Worm (Caenorhabditis elegans) whole organism, L4 larva: ENCODE measurements around the gene C17G1.2.

Experiments
- F44E2.7 ChIP-seq: fragments of 200-800 bp; sonication (Bioruptor generic); IDR thresholded peaks from 2 replicates; pipeline ENCODE4 v2.1.2; 2022; ENCODE audit warnings: missing genetic modification characterization, missing compliant biosample characterization
- F49E8.2 ChIP-seq: sonication (generic microtip); optimal IDR thresholded peaks from 2 replicates; lab custom pipeline; 2016; ENCODE audit warnings: missing compliant biosample characterization, mild to moderate bottlenecking, missing genetic modification characterization, borderline replicate concordance
- T20F7.1 ChIP-seq: fragments of 200-800 bp; sonication (Bioruptor generic); optimal IDR thresholded peaks from 2 replicates; lab custom pipeline; 2018; ENCODE audit warnings: mild to moderate bottlenecking, missing genetic modification characterization, missing compliant biosample characterization
- Y48G9A.11 ChIP-seq: fragments of 200-800 bp; sonication (Bioruptor generic); IDR thresholded peaks from 2 replicates; pipeline ENCODE4 v1.3.6; 2022; ENCODE audit warnings: missing genetic modification reagents, missing genetic modification characterization, missing compliant biosample characterization
- ama-1 ChIP-seq: fragments of 150-350 bp; optimal IDR thresholded peaks from 2 replicates; lab custom pipeline; 2014; ENCODE audit warnings: inconsistent platforms, mixed read lengths
- ceh-20 ChIP-seq: fragments of 200-800 bp; sonication (Bioruptor generic); IDR thresholded peaks from 2 replicates; pipeline ENCODE4 v1.3.6; 2022; ENCODE audit warnings: missing genetic modification reagents, missing genetic modification characterization, missing compliant biosample characterization
- ces-1 ChIP-seq: fragments of 150-350 bp; sonication (generic microtip); optimal IDR thresholded peaks from 4 replicates; lab custom pipeline; 2014; ENCODE audit warnings: missing biosample characterization, missing genetic modification reagents, missing genetic modification characterization
- ctbp-1 ChIP-seq: fragments of 200-800 bp; sonication (Bioruptor generic); IDR thresholded peaks from 2 replicates; pipeline ENCODE4 v1.3.6; 2022; ENCODE audit warnings: missing genetic modification reagents, missing genetic modification characterization, missing compliant biosample characterization
- daf-16 ChIP-seq, 3 experiments: sonication (generic microtip); optimal IDR thresholded peaks; 2 replicates each; lab custom pipeline; 2016 to 2017; ENCODE audit warnings: missing genetic modification characterization in 3 of 3, missing genetic modification reagents in 3 of 3, mild to moderate bottlenecking in 2 of 3, missing compliant biosample characterization in 2 of 3, missing biosample characterization in 1 of 3, moderate library complexity in 1 of 3
- daf-8 ChIP-seq: fragments of 200-800 bp; sonication (Bioruptor generic); IDR thresholded peaks from 2 replicates; pipeline ENCODE4 v1.3.6; 2022; ENCODE audit warnings: missing genetic modification characterization, missing compliant biosample characterization
- dmd-8 ChIP-seq: fragments of 200-800 bp; sonication (Bioruptor generic); IDR thresholded peaks from 2 replicates; pipeline ENCODE4 v1.3.6; 2022; ENCODE audit warnings: missing genetic modification characterization, missing compliant biosample characterization
- egl-43 ChIP-seq: fragments of 200-800 bp; sonication (Bioruptor generic); IDR thresholded peaks from 2 replicates; pipeline ENCODE4 v1.3.6; 2022; ENCODE audit warnings: missing genetic modification reagents, missing genetic modification characterization, missing compliant biosample characterization
- fos-1 ChIP-seq: fragments of 150-350 bp; optimal IDR thresholded peaks from 2 replicates; lab custom pipeline; 2014; ENCODE audit warnings: missing biosample characterization, missing genetic modification characterization
- hif-1 ChIP-seq, 2 experiments: sonication (generic microtip); optimal IDR thresholded peaks; 2 replicates each; lab custom pipeline; 2016 to 2017; ENCODE audit warnings: missing compliant biosample characterization in 2 of 2, missing genetic modification characterization in 2 of 2, missing genetic modification reagents in 2 of 2, missing genotype in 2 of 2, mild to moderate bottlenecking in 1 of 2
- hlh-11 ChIP-seq: fragments of 200-800 bp; sonication (Bioruptor generic); optimal IDR thresholded peaks from 2 replicates; lab custom pipeline; 2018; ENCODE audit warnings: mild to moderate bottlenecking, missing genetic modification characterization, missing compliant biosample characterization
- lim-7 ChIP-seq: fragments of 200-800 bp; sonication (Bioruptor generic); IDR thresholded peaks from 2 replicates; pipeline ENCODE4 v1.3.6; 2022; ENCODE audit warnings: missing genetic modification characterization, missing compliant biosample characterization
- lin-15B ChIP-seq: fragments of 150-350 bp; sonication (generic microtip); optimal IDR thresholded peaks from 3 replicates; lab custom pipeline; 2014; ENCODE audit warnings: missing biosample characterization, missing genetic modification characterization
- lsy-2 ChIP-seq, 2 experiments: fragments of 150-350 bp in 1 of 2; sonication (generic microtip) in 1 of 2; optimal IDR thresholded peaks; 2 replicates each; lab custom pipeline; 2014 to 2017; ENCODE audit warnings: missing biosample characterization in 2 of 2, missing genetic modification characterization in 2 of 2
- mdl-1 ChIP-seq, 2 experiments: fragments of 150-350 bp in 1 of 2; sonication (generic microtip) in 1 of 2; optimal IDR thresholded peaks; 2 replicates each; lab custom pipeline; 2014 to 2017; ENCODE audit warnings: missing biosample characterization in 2 of 2, missing genetic modification characterization in 2 of 2
- mes-2 ChIP-seq: sonication (generic microtip); optimal IDR thresholded peaks from 2 replicates; lab custom pipeline; 2016; ENCODE audit warnings: missing genotype, mild to moderate bottlenecking, missing genetic modification characterization, missing compliant biosample characterization; ENCODE audit not compliant: poor library complexity, severe bottlenecking
- mxl-3 ChIP-seq: fragments of 200-800 bp; sonication (Bioruptor generic); optimal IDR thresholded peaks from 2 replicates; lab custom pipeline; 2018; ENCODE audit warnings: mild to moderate bottlenecking, missing genetic modification characterization, missing compliant biosample characterization
- nhr-102 ChIP-seq: sonication (generic microtip); optimal IDR thresholded peaks from 2 replicates; lab custom pipeline; 2016; ENCODE audit warnings: mild to moderate bottlenecking, missing genetic modification characterization, moderate library complexity, missing compliant biosample characterization
- nhr-11 ChIP-seq: fragments of 150-350 bp; optimal IDR thresholded peaks from 2 replicates; lab custom pipeline; 2014; ENCODE audit warnings: missing biosample characterization, missing genetic modification characterization
- nhr-237 ChIP-seq: sonication (generic microtip); optimal IDR thresholded peaks from 2 replicates; lab custom pipeline; 2017; ENCODE audit warnings: missing biosample characterization, missing genetic modification characterization
- nhr-25 ChIP-seq: sonication (generic microtip); optimal IDR thresholded peaks from 2 replicates; lab custom pipeline; 2017; ENCODE audit warnings: missing genetic modification characterization, mild to moderate bottlenecking, missing compliant biosample characterization, antibody characterized with exemption, moderate library complexity, borderline replicate concordance; ENCODE audit not compliant: insufficient read depth
- nhr-28 ChIP-seq: fragments of 150-350 bp; optimal IDR thresholded peaks from 2 replicates; lab custom pipeline; 2014; ENCODE audit warnings: missing biosample characterization, missing genetic modification characterization
- nhr-48 ChIP-seq: sonication (generic microtip); optimal IDR thresholded peaks from 2 replicates; lab custom pipeline; 2016; ENCODE audit warnings: mild to moderate bottlenecking, missing genetic modification characterization, missing compliant biosample characterization
- nhr-6 ChIP-seq: fragments of 150-350 bp; optimal IDR thresholded peaks from 2 replicates; lab custom pipeline; 2014; ENCODE audit warnings: missing biosample characterization, missing genetic modification characterization
- pqm-1 ChIP-seq: sonication (generic microtip); optimal IDR thresholded peaks from 2 replicates; lab custom pipeline; 2017; ENCODE audit warnings: missing biosample characterization, missing genetic modification characterization
- rbr-2 ChIP-seq: sonication (generic microtip); optimal IDR thresholded peaks from 2 replicates; lab custom pipeline; 2016; ENCODE audit warnings: missing genotype, missing genetic modification characterization, missing compliant biosample characterization
- saeg-2 ChIP-seq: fragments of 200-800 bp; sonication (Bioruptor generic); IDR thresholded peaks from 2 replicates; pipeline ENCODE4 v1.3.6; 2022; ENCODE audit warnings: missing genetic modification reagents, missing genetic modification characterization, missing compliant biosample characterization
- skn-1 ChIP-seq: fragments of 150-350 bp; optimal IDR thresholded peaks from 2 replicates; lab custom pipeline; 2014; ENCODE audit warnings: missing biosample characterization, missing genetic modification characterization
- snpc-4 ChIP-seq: fragments of 150-350 bp; optimal IDR thresholded peaks from 2 replicates; lab custom pipeline; 2014; ENCODE audit warnings: missing biosample characterization, missing genetic modification characterization
- spr-3 ChIP-seq: fragments of 200-800 bp; sonication (Bioruptor generic); optimal IDR thresholded peaks from 2 replicates; lab custom pipeline; 2018; ENCODE audit warnings: mild to moderate bottlenecking, missing genetic modification characterization, missing compliant biosample characterization
- unc-39 ChIP-seq: sonication (generic microtip); optimal IDR thresholded peaks from 2 replicates; lab custom pipeline; 2017; ENCODE audit warnings: missing biosample characterization, missing genetic modification characterization
- vab-7 ChIP-seq: fragments of 200-800 bp; sonication (Bioruptor generic); IDR thresholded peaks from 2 replicates; pipeline ENCODE4 v1.3.6; 2022; ENCODE audit warnings: missing genetic modification reagents, missing genetic modification characterization, missing compliant biosample characterization
- zfp-2 ChIP-seq: sonication (generic microtip); optimal IDR thresholded peaks from 2 replicates; lab custom pipeline; 2016; ENCODE audit warnings: mild to moderate bottlenecking, missing genetic modification characterization, missing compliant biosample characterization
- zip-11 ChIP-seq: fragments of 200-800 bp; sonication (Bioruptor generic); IDR thresholded peaks from 2 replicates; pipeline ENCODE4 v1.3.6; 2022; ENCODE audit warnings: missing genetic modification characterization, missing compliant biosample characterization

C17G1.2 gene

ce11 chrX:9948963-9949362, 27.6 kb downstream of the C17G1.2 start, which contains the start of gene nas-37:
TSS of gene nas-37 (minus strand) at chrX:9949063.
- TF ChIP-seq skn-1 (tag; lab: Kevin White, UChicago) (no peak), zfp-2 (tag; lab: Kevin White, UChicago) (no peak), mes-2 (tag; lab: Kevin White, UChicago) (no peak), spr-3 (GFP tag; lab: Kevin White, UChicago) (no peak), ama-1 (lab: Kevin White, UChicago) (no peak), saeg-2 (no peak), nhr-48 (tag; lab: Kevin White, UChicago) (no peak)

- TF ChIP-seq hif-1 (tag; optimal IDR thresholded peaks at IDR 0.05; lab: Kevin White, UChicago): no peak
- no peak for TF ChIP-seq Y48G9A.11 (GFP tag; lab: Robert Waterston, UW)
- peak; percentile 24 for TF ChIP-seq nhr-11 (tag; lab: Kevin White, UChicago)
- no peak for TF ChIP-seq daf-8 (GFP tag; lab: Robert Waterston, UW)
- peak in 1 of 2 experiments; percentile 80 for TF ChIP-seq daf-16 (GFP tag; optimal IDR thresholded peaks at IDR 0.05; lab: Kevin White, UChicago)
- TF ChIP-seq daf-16 (tag; optimal IDR thresholded peaks at IDR 0.05; lab: Kevin White, UChicago): no peak
- TF ChIP-seq lim-7 (GFP tag; lab: Robert Waterston, UW): no peak
- no peak for TF ChIP-seq F49E8.2 (tag; lab: Kevin White, UChicago)
- TF ChIP-seq mxl-3 (GFP tag; lab: Kevin White, UChicago): peak; percentile 35
- peak; percentile 23 for TF ChIP-seq hlh-11 (tag; lab: Kevin White, UChicago)
- no peak for TF ChIP-seq nhr-6
- TF ChIP-seq F44E2.7 (GFP tag; lab: Robert Waterston, UW): no peak
- TF ChIP-seq nhr-28 (tag; lab: Kevin White, UChicago): peak; percentile 28
- no peak for TF ChIP-seq pqm-1 (tag; lab: Kevin White, UChicago)
- no peak for TF ChIP-seq snpc-4 (tag; lab: Kevin White, UChicago)
Measured at ce11 chrX:9954483-9955041, 33.2 kb downstream of the C17G1.2 start, which contains the start of gene cysl-1. TSS of gene cysl-1 (minus strand) at chrX:9954533.

- no peak for TF ChIP-seq nhr-102 (tag; lab: Kevin White, UChicago)
- TF ChIP-seq nhr-25: no peak
- TF ChIP-seq unc-39 (tag; lab: Kevin White, UChicago): no peak
- no peak for TF ChIP-seq ceh-20 (GFP tag; lab: Robert Waterston, UW)
- TF ChIP-seq nhr-237 (tag; lab: Kevin White, UChicago): no peak
- no peak for TF ChIP-seq rbr-2 (tag; lab: Kevin White, UChicago)
- no peak for TF ChIP-seq egl-43
- TF ChIP-seq F49E8.2 (tag; lab: Kevin White, UChicago): no peak
- TF ChIP-seq zip-11: no peak
- no peak for TF ChIP-seq dmd-8
- TF ChIP-seq mdl-1 (tag; optimal IDR thresholded peaks at IDR 0.05; lab: Kevin White, UChicago): no peak
- TF ChIP-seq vab-7 (GFP tag; lab: Robert Waterston, UW): no peak
- no peak for TF ChIP-seq lin-15B
- no peak for TF ChIP-seq fos-1
- TF ChIP-seq ces-1: no peak
- TF ChIP-seq ctbp-1 (GFP tag; lab: Robert Waterston, UW): no peak
- TF ChIP-seq T20F7.1 (GFP tag; lab: Kevin White, UChicago): no peak
- no peak for TF ChIP-seq lsy-2 (tag; optimal IDR thresholded peaks at IDR 0.05; lab: Kevin White, UChicago)
- no peak for TF ChIP-seq skn-1 (tag; lab: Kevin White, UChicago)
Measured at ce11 chrX:9956052-9956451, 34.7 kb downstream of the C17G1.2 start.
